Worm (Caenorhabditis elegans) whole organism, early embryonic: ENCODE data around the gene F46B3.1.

Source experiments
- B0310.2 ChIP-seq: sonication (generic microtip); optimal IDR thresholded peaks from 2 replicates; lab custom pipeline; 2016; ENCODE audit warnings: mild to moderate bottlenecking, missing genetic modification characterization, missing compliant biosample characterization
- F13C5.2 ChIP-seq: sonication (generic microtip); optimal IDR thresholded peaks from 2 replicates; lab custom pipeline; 2017; ENCODE audit warnings: mild to moderate bottlenecking, missing genetic modification characterization, inconsistent platforms, missing compliant biosample characterization
- aly-1 ChIP-seq: sonication (generic microtip); optimal IDR thresholded peaks from 2 replicates; lab custom pipeline; 2016; ENCODE audit warnings: missing genetic modification characterization, missing compliant biosample characterization
- ama-1 ChIP-seq: fragments of 150-350 bp; optimal IDR thresholded peaks from 2 replicates; lab custom pipeline; 2014
- ceh-13 ChIP-seq: fragments of 200-800 bp; sonication (Bioruptor generic); optimal IDR thresholded peaks from 2 replicates; lab custom pipeline; 2018; ENCODE audit warnings: mild to moderate bottlenecking, missing genetic modification characterization, missing compliant biosample characterization
- ets-7 ChIP-seq: sonication (generic microtip); optimal IDR thresholded peaks from 2 replicates; lab custom pipeline; 2016; ENCODE audit warnings: missing genotype, missing genetic modification characterization, missing compliant biosample characterization
- hmbx-1 ChIP-seq: sonication (generic microtip); optimal IDR thresholded peaks from 2 replicates; lab custom pipeline; 2016; ENCODE audit warnings: mild to moderate bottlenecking, missing genetic modification characterization, missing compliant biosample characterization
- hnd-1 ChIP-seq: sonication (generic microtip); optimal IDR thresholded peaks from 2 replicates; lab custom pipeline; 2016; ENCODE audit warnings: missing genetic modification characterization, missing compliant biosample characterization
- tbx-11 ChIP-seq: fragments of 200-800 bp; sonication (Bioruptor generic); IDR thresholded peaks from 2 replicates; pipeline ENCODE4 v1.3.6; 2022; ENCODE audit warnings: missing genetic modification characterization, missing compliant biosample characterization
- tbx-37 ChIP-seq: fragments of 200-800 bp; sonication (Bioruptor generic); conservative IDR thresholded peaks from 2 replicates; pipeline ENCODE4 v1.3.6; 2022; ENCODE audit warnings: missing genetic modification reagents, missing genetic modification characterization, missing compliant biosample characterization
- tra-4 ChIP-seq: sonication (generic microtip); optimal IDR thresholded peaks from 2 replicates; lab custom pipeline; 2017; ENCODE audit warnings: missing genetic modification characterization, missing compliant biosample characterization

DNA sequence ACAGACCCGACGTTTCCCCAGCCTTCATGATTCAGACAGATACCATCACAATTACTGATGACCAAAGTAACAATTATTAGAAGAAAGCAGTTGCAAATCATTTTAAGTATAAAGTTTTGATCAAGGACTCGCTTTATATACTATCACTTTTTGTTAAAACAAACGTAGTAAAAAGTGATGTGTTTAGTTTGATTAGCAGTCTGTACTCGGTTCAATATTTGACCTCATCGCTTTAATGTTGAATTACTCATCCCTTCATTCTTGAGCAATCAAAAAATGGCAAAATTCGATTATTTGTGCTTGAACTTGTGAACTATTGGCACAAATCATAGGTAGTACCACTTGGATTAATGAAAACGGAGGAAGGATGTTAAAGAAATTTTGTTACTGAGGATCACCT is 38.7 kb downstream of the F46B3.1 start, which contains the start of gene abf-4:
- TF ChIP-seq ama-1 (lab: Kevin White, UChicago) (no peak), tbx-11 (GFP tag; lab: Robert Waterston, UW) (no peak), hnd-1 (tag; lab: Kevin White, UChicago) (no peak), hmbx-1 (tag; lab: Kevin White, UChicago) (no peak), tbx-37 (GFP tag; lab: Robert Waterston, UW) (no peak), F13C5.2 (no peak), B0310.2 (no peak), tra-4 (tag; lab: Kevin White, UChicago) (no peak), ceh-13 (no peak), aly-1 (no peak), ets-7 (no peak)
